Worm (Caenorhabditis elegans) whole organism, dauer: ENCODE data around the gene ZK1248.4.

Source experiments
- unc-62 ChIP-seq: sonication (generic microtip); optimal IDR thresholded peaks from 2 replicates; lab custom pipeline; 2017; ENCODE audit warnings: missing biosample characterization, missing genetic modification reagents, missing genetic modification characterization

The ZK1248.4 gene

ce11 chrII:5818298-5818697 lies at the start of gene ZK1248.4:
TSS of gene ZK1248.4 (plus strand) at chrII:5818598.
- TF ChIP-seq unc-62 = no peak

ce11 chrII:5772547-5773142 lies 45.8 kb upstream of the ZK1248.4 start:
- TF ChIP-seq unc-62 = no peak

ce11 chrII:5774120-5774519 lies 44.3 kb upstream of the ZK1248.4 start, which contains the start of the genes dmd-5 and F10C1.1:
TSS of gene dmd-5 (minus strand) at chrII:5774220.
TSS of gene F10C1.1 (plus strand) at chrII:5774229.
- TF ChIP-seq unc-62 = no peak

ce11 chrII:5774879-5775278 lies 43.5 kb upstream of the ZK1248.4 start:
- no peak for TF ChIP-seq unc-62

ce11 chrII:5777372-5777771 lies 41.0 kb upstream of the ZK1248.4 start:
- TF ChIP-seq unc-62 = no peak

ce11 chrII:5779866-5780265 lies 38.5 kb upstream of the ZK1248.4 start:
- TF ChIP-seq unc-62 = no peak

ce11 chrII:5781935-5782921 lies 36.2 kb upstream of the ZK1248.4 start, which contains the start of gene K05F1.6:
TSS of gene K05F1.6 (plus strand) at chrII:5782520.
- TF ChIP-seq unc-62 = no peak

- TF ChIP-seq unc-62 = no peak
Measured at ce11 chrII:5785504-5785903, 32.9 kb upstream of the ZK1248.4 start.

ce11 chrII:5788815-5789214 lies 29.6 kb upstream of the ZK1248.4 start, which contains the start of gene K05F1.13:
TSS of gene K05F1.13 (plus strand) at chrII:5789115.
- TF ChIP-seq unc-62 = no peak

ce11 chrII:5790313-5790773 lies 28.1 kb upstream of the ZK1248.4 start, which contains the start of gene lect-2:
TSS of gene lect-2 (plus strand) at chrII:5790723.
- TF ChIP-seq unc-62 = no peak

- no peak for TF ChIP-seq unc-62
Measured at ce11 chrII:5792490-5792889, 25.9 kb upstream of the ZK1248.4 start, which contains the start of gene K05F1.14. TSS of gene K05F1.14 (minus strand) at chrII:5792590.

ce11 chrII:5794195-5794594 lies 24.2 kb upstream of the ZK1248.4 start, which contains the start of gene acdh-8:
TSS of gene acdh-8 (plus strand) at chrII:5794495.
- TF ChIP-seq unc-62 = no peak

ce11 chrII:5797348-5797977 lies 20.9 kb upstream of the ZK1248.4 start, which contains the start of the genes msp-63 and msp-142:
TSS of gene msp-63 (minus strand) at chrII:5797448.
TSS of gene msp-142 (plus strand) at chrII:5797927.
- no peak for TF ChIP-seq unc-62

ce11 chrII:5799553-5799952 lies 18.8 kb upstream of the ZK1248.4 start, which contains the start of gene K05F1.8:
TSS of gene K05F1.8 (minus strand) at chrII:5799653.
- no peak for TF ChIP-seq unc-62

- no peak for TF ChIP-seq unc-62
Measured at ce11 chrII:5801075-5801474, 17.3 kb upstream of the ZK1248.4 start, which contains the start of the genes K05F1.9 and K05F1.1. TSS of gene K05F1.9 (minus strand) at chrII:5801175. TSS of gene K05F1.1 (plus strand) at chrII:5801382.

- TF ChIP-seq unc-62 = no peak
Measured at ce11 chrII:5804288-5804687, 14.1 kb upstream of the ZK1248.4 start.
